Fruit fly (Drosophila melanogaster): ENCODE measurements around the gene Rel.

Rel gene

DNA sequence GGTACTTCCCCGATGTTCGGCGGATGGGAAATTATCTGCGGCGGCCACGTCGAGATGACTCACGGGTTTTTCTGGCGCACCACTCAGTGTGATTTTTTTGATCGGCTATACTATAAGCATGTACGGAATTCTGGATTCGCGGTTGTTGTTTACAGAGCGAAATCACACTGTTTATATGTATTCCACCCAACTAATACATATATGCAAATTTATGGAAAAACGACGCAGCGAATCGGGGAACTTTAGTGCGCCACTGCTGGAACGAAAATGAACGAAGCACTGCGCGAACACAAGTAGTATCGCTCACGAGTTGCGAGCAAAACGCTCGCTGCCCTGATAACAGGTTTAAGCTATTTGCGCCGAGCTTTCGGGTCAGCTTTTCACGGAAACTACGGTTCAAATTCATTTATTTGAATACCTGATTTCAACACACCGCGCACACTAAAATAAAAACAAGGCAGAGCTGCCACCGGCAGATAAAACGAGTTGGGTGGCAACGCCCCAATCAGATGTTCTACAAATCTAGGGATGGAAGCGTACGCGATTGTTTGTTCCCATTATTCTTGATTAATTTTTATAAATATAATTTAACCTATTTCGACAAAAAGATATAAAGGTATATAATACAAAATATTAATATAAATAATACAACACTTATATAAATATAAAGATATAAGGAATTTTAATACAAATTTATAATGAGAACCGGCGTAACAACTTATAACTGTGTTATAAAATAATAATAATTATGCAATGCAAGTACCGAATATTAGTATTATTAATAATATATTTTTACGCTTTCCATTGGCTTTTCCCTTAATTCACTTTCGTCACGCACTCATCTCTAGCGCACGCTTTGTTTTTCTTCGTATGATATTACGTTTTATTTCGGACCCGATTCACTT is at the start of gene Rel:
Gene Rel, minus strand, starts transcription at position 417 of the 905 bp plus-strand sequence.
- TF ChIP-seq sisA (GFP tag; IDR thresholded peaks at IDR 0.05) (no peak), pfk (GFP tag; optimal IDR thresholded peaks at IDR 0.05) (peak; percentile 69), CG9727 (GFP tag; optimal IDR thresholded peaks at IDR 0.05) (peak; percentile 81), CG13123 (GFP tag; optimal IDR thresholded peaks at IDR 0.05) (peak; percentile 4), Lpt (GFP tag; optimal IDR thresholded peaks at IDR 0.05) (no peak), Dip2 (GFP tag; IDR thresholded peaks at IDR 0.05) (no peak), crp (GFP tag; optimal IDR thresholded peaks at IDR 0.05) (peak; percentile 32 to 89), row (GFP tag; IDR thresholded peaks at IDR 0.05) (no peak), Hmx (GFP tag; optimal IDR thresholded peaks at IDR 0.05) (no peak), PHDP (tag; optimal IDR thresholded peaks at IDR 0.05) (peak; percentile 69), CG7357 (GFP tag; IDR thresholded peaks at IDR 0.05) (no peak), tna (GFP tag; IDR thresholded peaks at IDR 0.05; ENCODE audit: partially characterized antibody) (no peak), usp (GFP tag; optimal IDR thresholded peaks at IDR 0.05) (no peak), rib (GFP tag; IDR thresholded peaks at IDR 0.05) (no peak), sqz (GFP tag; optimal IDR thresholded peaks at IDR 0.05) (peak; percentile 49), sr (GFP tag; IDR thresholded peaks at IDR 0.05) (no peak), her (GFP tag; optimal IDR thresholded peaks at IDR 0.05) (peak; percentile 59), NC2α (GFP tag; optimal IDR thresholded peaks at IDR 0.05) (no peak), tgo (GFP tag; IDR thresholded peaks at IDR 0.05) (no peak), CG7271 (tag; optimal IDR thresholded peaks at IDR 0.05) (peak; percentile 64), CG3726 (GFP tag; IDR thresholded peaks at IDR 0.05) (no peak), CG4404 (GFP tag; IDR thresholded peaks at IDR 0.05) (no peak), Deaf1 (tag; optimal IDR thresholded peaks at IDR 0.05) (peak; percentile 98), fru (optimal IDR thresholded peaks at IDR 0.05) (no peak), scrt (GFP tag; optimal IDR thresholded peaks at IDR 0.05) (peak; percentile 45), sna (GFP tag; IDR thresholded peaks at IDR 0.05; ENCODE audit: partially characterized antibody) (no peak), fd64A (GFP tag; optimal IDR thresholded peaks at IDR 0.05) (no peak), hkb (optimal IDR thresholded peaks at IDR 0.05) (no peak), hkb (GFP tag; IDR thresholded peaks at IDR 0.05) (no peak), CHES-1-like (GFP tag; optimal IDR thresholded peaks at IDR 0.05) (peak; percentile 41), Camta (GFP tag; optimal IDR thresholded peaks at IDR 0.05) (no peak), Poxn (GFP tag; IDR thresholded peaks at IDR 0.05) (no peak), CG11085 (GFP tag; IDR thresholded peaks at IDR 0.05) (no peak), YL-1 (GFP tag; optimal IDR thresholded peaks at IDR 0.05) (peak; percentile 12), CG31441 (GFP tag; IDR thresholded peaks at IDR 0.05) (no peak), gcm (GFP tag; optimal IDR thresholded peaks at IDR 0.05) (peak; percentile 64), CG13624 (GFP tag; optimal IDR thresholded peaks at IDR 0.05) (peak; percentile 81), CG18619 (GFP tag; optimal IDR thresholded peaks at IDR 0.05) (peak; percentile 70), Oli (tag; optimal IDR thresholded peaks at IDR 0.05) (peak; percentile 69), CG9932 (GFP tag; IDR thresholded peaks at IDR 0.05) (no peak), Bgb (GFP tag; IDR thresholded peaks at IDR 0.05; ENCODE audit: partially characterized antibody) (no peak), E2f2 (GFP tag; IDR thresholded peaks at IDR 0.05) (no peak), CG4328 (GFP tag; optimal IDR thresholded peaks at IDR 0.05) (peak; percentile 68), gsb-n (tag; optimal IDR thresholded peaks at IDR 0.05) (peak; percentile 72), br (optimal IDR thresholded peaks at IDR 0.05) (no peak), Sry-β (GFP tag; optimal IDR thresholded peaks at IDR 0.05) (no peak), CG4424 (GFP tag; optimal IDR thresholded peaks at IDR 0.05) (peak; percentile 50), CG31388 (GFP tag; optimal IDR thresholded peaks at IDR 0.05) (no peak), CG11504 (tag; optimal IDR thresholded peaks at IDR 0.05) (peak; percentile 82), HLHmδ (GFP tag; optimal IDR thresholded peaks at IDR 0.05) (no peak), NFAT (GFP tag; IDR thresholded peaks at IDR 0.05) (no peak)
